Fruit fly (Drosophila melanogaster): ENCODE results near the gene CG14322.

CG14322 gene

DNA sequence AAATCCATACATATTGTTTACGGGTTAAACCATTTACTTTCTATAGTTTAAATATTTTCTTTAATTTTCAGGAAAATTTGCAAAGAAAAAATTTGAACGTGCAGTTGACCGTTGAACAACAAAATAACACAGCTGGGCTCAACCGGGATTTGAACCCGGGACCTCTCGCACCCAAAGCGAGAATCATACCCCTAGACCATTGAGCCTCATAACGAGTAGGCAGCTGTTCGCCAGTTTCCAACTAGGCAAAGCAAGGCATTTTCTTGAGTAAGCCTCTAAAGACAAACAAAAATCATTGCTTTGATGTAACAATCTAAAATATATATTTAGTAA lies 29.5 kb upstream of the CG14322 start (continued):
- TF ChIP-seq Blimp-1 (GFP tag; optimal IDR thresholded peaks at IDR 0.05) (no peak), Opbp (GFP tag; IDR thresholded peaks at IDR 0.05; ENCODE audit: partially characterized antibody) (peak; percentile 85), prd (optimal IDR thresholded peaks at IDR 0.05) (no peak), prd (GFP tag; IDR thresholded peaks at IDR 0.05) (no peak), NK7.1 (GFP tag; optimal IDR thresholded peaks at IDR 0.05) (no peak), E2f2 (GFP tag; IDR thresholded peaks at IDR 0.05) (no peak), Bgb (GFP tag; IDR thresholded peaks at IDR 0.05; ENCODE audit: partially characterized antibody) (peak; percentile 81), klu (GFP tag; IDR thresholded peaks at IDR 0.05) (no peak), chif (GFP tag; optimal IDR thresholded peaks at IDR 0.05) (no peak), CG18599 (GFP tag; optimal IDR thresholded peaks at IDR 0.05) (no peak), CG18262 (tag; optimal IDR thresholded peaks at IDR 0.05) (peak; percentile 10), CG17612 (GFP tag; IDR thresholded peaks at IDR 0.05) (no peak), cg (GFP tag; optimal IDR thresholded peaks at IDR 0.05) (no peak), Nf-YA (GFP tag; IDR thresholded peaks at IDR 0.05) (no peak), Hmr (GFP tag; optimal IDR thresholded peaks at IDR 0.05) (no peak), toy (GFP tag; IDR thresholded peaks at IDR 0.05) (no peak), Dref (GFP tag; IDR thresholded peaks at IDR 0.05) (no peak), Atf-2 (GFP tag; optimal IDR thresholded peaks at IDR 0.05) (no peak), Antp (GFP tag; optimal IDR thresholded peaks at IDR 0.05) (no peak), so (GFP tag; IDR thresholded peaks at IDR 0.05) (no peak), Trl (optimal IDR thresholded peaks at IDR 0.05) (no peak), Trl (GFP tag; optimal IDR thresholded peaks at IDR 0.05) (no peak), ap (GFP tag; IDR thresholded peaks at IDR 0.05) (no peak), CG14860 (GFP tag; IDR thresholded peaks at IDR 0.05; ENCODE audit: partially characterized antibody) (peak; percentile 93), CG17186 (GFP tag; optimal IDR thresholded peaks at IDR 0.05) (no peak), ato (GFP tag; IDR thresholded peaks at IDR 0.05; ENCODE audit: partially characterized antibody) (peak; percentile 78), CG17385 (GFP tag; optimal IDR thresholded peaks at IDR 0.05) (no peak), Dp (GFP tag; optimal IDR thresholded peaks at IDR 0.05) (no peak), CG9797 (GFP tag; optimal IDR thresholded peaks at IDR 0.05) (no peak), nerfin-1 (tag; optimal IDR thresholded peaks at IDR 0.05) (no peak), Dip2 (GFP tag; IDR thresholded peaks at IDR 0.05) (no peak), ind (GFP tag; optimal IDR thresholded peaks at IDR 0.05) (no peak), CG8944 (GFP tag; optimal IDR thresholded peaks at IDR 0.05) (no peak), fd96Cb (tag; optimal IDR thresholded peaks at IDR 0.05) (no peak), tx (GFP tag; optimal IDR thresholded peaks at IDR 0.05) (no peak), CHES-1-like (GFP tag; optimal IDR thresholded peaks at IDR 0.05) (no peak), slp2 (GFP tag; optimal IDR thresholded peaks at IDR 0.05) (no peak), lilli (GFP tag; optimal IDR thresholded peaks at IDR 0.05) (no peak), Lhr (GFP tag; optimal IDR thresholded peaks at IDR 0.05) (no peak), gro (GFP tag; optimal IDR thresholded peaks at IDR 0.05) (no peak), Deaf1 (tag; optimal IDR thresholded peaks at IDR 0.05) (no peak), CG3163 (GFP tag; optimal IDR thresholded peaks at IDR 0.05) (no peak), CG34422 (GFP tag; IDR thresholded peaks at IDR 0.05) (no peak), CG4328 (GFP tag; optimal IDR thresholded peaks at IDR 0.05) (no peak), gem (tag; optimal IDR thresholded peaks at IDR 0.05) (no peak), corto (GFP tag; optimal IDR thresholded peaks at IDR 0.05) (no peak), Awh (GFP tag; IDR thresholded peaks at IDR 0.05) (no peak), tna (GFP tag; IDR thresholded peaks at IDR 0.05; ENCODE audit: partially characterized antibody) (peak; percentile 90), CG13775 (GFP tag; optimal IDR thresholded peaks at IDR 0.05) (no peak), CG2712 (tag; optimal IDR thresholded peaks at IDR 0.05) (no peak), dm (GFP tag; optimal IDR thresholded peaks at IDR 0.05) (no peak), NFAT (GFP tag; IDR thresholded peaks at IDR 0.05) (no peak), B-H2 (GFP tag; optimal IDR thresholded peaks at IDR 0.05) (no peak)
